Worm (Caenorhabditis elegans) whole organism, early embryonic: ENCODE results near the gene rpt-2.
"Not testable (repeated sequence)": the region's sequence is repeated elsewhere in the genome, so short reads cannot be mapped to it uniquely, and the experiment has no call there.

ENCODE experiments used
- B0310.2 ChIP-seq: sonication (generic microtip); optimal IDR thresholded peaks from 2 replicates; lab custom pipeline; 2016; ENCODE audit warnings: mild to moderate bottlenecking, missing genetic modification characterization, missing compliant biosample characterization
- F13C5.2 ChIP-seq: sonication (generic microtip); optimal IDR thresholded peaks from 2 replicates; lab custom pipeline; 2017; ENCODE audit warnings: mild to moderate bottlenecking, missing genetic modification characterization, inconsistent platforms, missing compliant biosample characterization
- aly-1 ChIP-seq: sonication (generic microtip); optimal IDR thresholded peaks from 2 replicates; lab custom pipeline; 2016; ENCODE audit warnings: missing genetic modification characterization, missing compliant biosample characterization
- ama-1 ChIP-seq: fragments of 150-350 bp; optimal IDR thresholded peaks from 2 replicates; lab custom pipeline; 2014
- ceh-13 ChIP-seq: fragments of 200-800 bp; sonication (Bioruptor generic); optimal IDR thresholded peaks from 2 replicates; lab custom pipeline; 2018; ENCODE audit warnings: mild to moderate bottlenecking, missing genetic modification characterization, missing compliant biosample characterization
- ceh-36 ChIP-seq: sonication (generic microtip); optimal IDR thresholded peaks from 2 replicates; lab custom pipeline; 2016; ENCODE audit warnings: missing genetic modification characterization, inconsistent platforms, missing compliant biosample characterization
- ets-7 ChIP-seq: sonication (generic microtip); optimal IDR thresholded peaks from 2 replicates; lab custom pipeline; 2016; ENCODE audit warnings: missing genotype, missing genetic modification characterization, missing compliant biosample characterization
- flt-1 ChIP-seq: fragments of 200-800 bp; sonication (Bioruptor generic); IDR thresholded peaks from 2 replicates; pipeline ENCODE4 v1.3.6; 2022; ENCODE audit warnings: missing genetic modification characterization, missing compliant biosample characterization
- hmbx-1 ChIP-seq: sonication (generic microtip); optimal IDR thresholded peaks from 2 replicates; lab custom pipeline; 2016; ENCODE audit warnings: mild to moderate bottlenecking, missing genetic modification characterization, missing compliant biosample characterization
- hmg-4 ChIP-seq: fragments of 200-800 bp; sonication (Bioruptor generic); optimal IDR thresholded peaks from 2 replicates; lab custom pipeline; 2018; ENCODE audit warnings: mild to moderate bottlenecking, missing genetic modification characterization, missing compliant biosample characterization
- hnd-1 ChIP-seq: sonication (generic microtip); optimal IDR thresholded peaks from 2 replicates; lab custom pipeline; 2016; ENCODE audit warnings: missing genetic modification characterization, missing compliant biosample characterization
- pes-1 ChIP-seq: fragments of 200-800 bp; sonication (Bioruptor generic); IDR thresholded peaks from 2 replicates; pipeline ENCODE4 v1.3.6; 2022; ENCODE audit warnings: missing genetic modification reagents, missing genetic modification characterization, missing compliant biosample characterization
- scrt-1 ChIP-seq: fragments of 200-800 bp; sonication (Bioruptor generic); IDR thresholded peaks from 2 replicates; pipeline ENCODE4 v1.3.6; 2022; ENCODE audit warnings: missing genetic modification characterization, missing compliant biosample characterization
- sea-1 ChIP-seq: fragments of 200-800 bp; sonication (Bioruptor generic); conservative IDR thresholded peaks from 2 replicates; pipeline ENCODE4 v1.3.6; 2022; ENCODE audit warnings: missing genetic modification characterization, missing compliant biosample characterization
- tbx-11 ChIP-seq: fragments of 200-800 bp; sonication (Bioruptor generic); IDR thresholded peaks from 2 replicates; pipeline ENCODE4 v1.3.6; 2022; ENCODE audit warnings: missing genetic modification characterization, missing compliant biosample characterization
- tbx-37 ChIP-seq: fragments of 200-800 bp; sonication (Bioruptor generic); conservative IDR thresholded peaks from 2 replicates; pipeline ENCODE4 v1.3.6; 2022; ENCODE audit warnings: missing genetic modification reagents, missing genetic modification characterization, missing compliant biosample characterization
- tra-4 ChIP-seq: sonication (generic microtip); optimal IDR thresholded peaks from 2 replicates; lab custom pipeline; 2017; ENCODE audit warnings: missing genetic modification characterization, missing compliant biosample characterization

The rpt-2 gene

DNA sequence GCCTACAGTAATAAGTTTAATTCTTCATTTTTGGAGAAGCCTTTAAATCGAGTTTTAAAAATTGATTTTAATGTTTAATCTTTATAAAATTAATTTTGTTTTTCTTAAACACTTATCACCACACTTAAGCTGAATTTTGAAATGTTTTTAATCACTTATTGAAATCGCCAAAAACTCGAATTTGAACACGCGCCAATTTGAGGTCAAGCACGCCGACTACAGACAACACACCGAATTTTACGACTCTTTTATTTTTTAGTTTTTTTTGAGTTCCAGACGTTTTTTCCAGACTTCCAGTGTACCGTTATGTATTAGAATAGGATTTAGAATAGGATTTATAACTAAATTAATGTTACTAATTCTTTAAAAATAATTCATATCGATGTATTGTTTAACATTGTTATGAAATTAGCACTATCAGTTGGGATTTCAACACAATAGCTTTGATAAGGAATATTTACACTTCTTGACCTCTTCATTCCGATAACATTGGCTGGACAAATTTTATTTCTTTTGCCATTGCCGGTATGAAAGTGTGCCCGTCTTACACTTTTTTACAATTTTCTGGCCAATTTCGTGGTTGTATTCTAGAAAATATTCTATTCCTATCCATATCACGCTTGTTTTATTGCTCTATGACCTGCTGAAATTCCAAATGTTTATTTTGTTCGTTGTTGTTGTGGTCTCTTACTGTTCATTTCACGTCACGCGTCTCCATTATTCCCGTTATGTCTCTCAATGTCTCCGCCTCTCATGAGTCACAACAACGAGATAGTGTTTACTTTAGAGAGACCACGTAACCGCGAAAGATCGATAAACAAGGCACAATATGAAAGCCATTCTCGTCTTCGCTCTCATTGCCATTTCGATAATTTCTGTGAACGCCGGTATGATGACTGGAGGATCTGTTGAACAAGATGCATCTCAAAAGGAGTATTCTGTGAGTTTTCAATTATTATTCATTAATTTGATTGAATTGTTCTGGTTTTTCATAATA lies 26.1 kb upstream of the rpt-2 start, which contains the start of gene cpi-2:
cpi-2 (plus strand) TSS at position 788 of the 997 bp plus-strand sequence.
- TF ChIP-seq F13C5.2, result peak; percentile 56
- no peak for TF ChIP-seq ama-1 (lab: Kevin White, UChicago)
- TF ChIP-seq B0310.2 (tag; lab: Kevin White, UChicago), result no peak
- no peak for TF ChIP-seq tra-4

DNA sequence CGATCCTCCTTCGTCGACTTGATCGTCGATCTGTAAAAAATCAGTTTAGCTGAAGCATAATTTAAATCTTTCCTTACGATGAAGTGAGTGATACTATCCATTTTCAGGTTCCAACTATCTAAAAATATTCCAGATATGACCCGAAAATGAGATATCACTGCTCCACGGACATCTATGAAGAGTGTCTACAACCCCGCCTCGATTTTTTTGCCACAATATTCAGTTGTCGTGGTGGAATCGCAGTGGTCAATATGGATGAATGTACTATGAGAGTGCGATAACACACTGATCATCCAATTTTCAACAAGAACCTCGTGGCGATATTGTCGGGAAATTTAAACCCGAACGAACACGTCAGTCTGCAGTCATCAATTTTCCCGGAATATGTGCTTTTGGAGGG lies 23.9 kb upstream of the rpt-2 start, which contains the start of gene R01B10.2:
R01B10.2 (minus strand) TSS at position 101 of the 400 bp plus-strand sequence.
- TF ChIP-seq hmbx-1 (tag; lab: Kevin White, UChicago), result no peak
- no peak for TF ChIP-seq B0310.2 (tag; lab: Kevin White, UChicago)
- no peak for TF ChIP-seq ets-7 (tag; lab: Kevin White, UChicago)
- no peak for TF ChIP-seq flt-1
- TF ChIP-seq tra-4, result no peak
- TF ChIP-seq hnd-1 (tag; lab: Kevin White, UChicago), result no peak
- no peak for TF ChIP-seq ceh-36 (tag; lab: Kevin White, UChicago)
- TF ChIP-seq tbx-37 (GFP tag; lab: Robert Waterston, UW), result no peak
- no peak for TF ChIP-seq aly-1 (tag; lab: Kevin White, UChicago)
- TF ChIP-seq hmg-4, result no peak

DNA sequence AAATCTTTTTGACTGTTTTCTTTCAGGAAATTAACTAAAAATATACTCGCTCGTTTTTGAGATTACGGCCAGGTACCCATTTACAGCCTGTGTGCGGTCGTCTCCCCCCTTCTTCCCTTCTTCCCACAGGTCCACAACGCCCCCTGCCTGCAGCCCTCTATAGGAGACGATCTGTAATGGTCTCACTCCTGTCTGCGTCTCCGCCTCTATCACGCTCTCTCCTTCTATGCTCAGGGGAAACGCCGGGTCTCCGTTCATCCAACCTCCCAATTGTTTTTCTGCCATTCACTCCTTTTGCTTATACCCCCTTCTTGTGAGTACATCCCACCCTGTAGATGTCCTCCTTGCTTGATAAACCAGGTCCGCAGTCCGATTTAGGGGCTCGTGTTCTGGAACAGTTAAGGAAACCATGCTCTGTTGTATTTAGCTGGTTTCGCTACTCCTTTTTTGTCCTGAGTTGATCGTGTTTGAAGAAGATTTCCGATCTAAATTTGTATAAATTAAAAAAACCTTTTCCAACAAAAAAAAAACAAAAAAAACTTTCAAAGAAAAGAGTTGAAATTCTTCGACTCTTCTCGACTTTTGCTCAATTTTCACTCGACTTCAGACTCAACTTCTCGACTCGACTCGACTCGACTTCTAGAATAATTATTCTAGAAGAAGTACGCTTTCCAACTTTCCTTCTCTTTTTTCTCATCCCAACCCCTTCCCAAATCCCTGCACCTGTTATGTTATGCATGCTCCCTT lies 21.1 kb upstream of the rpt-2 start, which contains the start of gene F29G9.1:
F29G9.1 (plus strand) TSS at position 697 of the 747 bp plus-strand sequence.
- not testable (repeated sequence) for TF ChIP-seq aly-1 (tag; lab: Kevin White, UChicago); ama-1 (lab: Kevin White, UChicago); sea-1 (GFP tag; lab: Robert Waterston, UW)

DNA sequence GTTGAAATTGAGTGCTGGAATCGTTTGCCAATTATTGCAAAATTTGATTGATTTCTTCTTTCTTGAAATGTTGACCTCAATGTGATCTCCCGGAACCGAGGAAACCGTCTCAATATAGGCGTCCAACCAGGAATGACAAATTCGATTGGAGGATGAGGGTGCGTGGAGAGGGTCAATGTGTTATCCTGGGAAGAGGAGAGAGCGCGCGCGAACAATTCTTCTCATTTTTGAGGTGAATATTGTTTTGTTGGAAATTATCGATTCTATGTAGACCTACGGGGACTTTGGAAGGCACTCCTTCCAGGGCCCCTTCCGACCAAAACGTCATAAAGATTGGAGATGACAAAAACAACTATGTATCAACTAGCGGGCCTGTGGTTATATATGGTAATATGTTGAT lies 19.1 kb upstream of the rpt-2 start:
- no peak for TF ChIP-seq pes-1 (GFP tag; lab: Robert Waterston, UW)
- TF ChIP-seq sea-1 (GFP tag; lab: Robert Waterston, UW), result no peak
- no peak for TF ChIP-seq tra-4
- TF ChIP-seq ceh-36 (tag; lab: Kevin White, UChicago), result no peak
- no peak for TF ChIP-seq tbx-37 (GFP tag; lab: Robert Waterston, UW)
- no peak for TF ChIP-seq tbx-11 (GFP tag; lab: Robert Waterston, UW)
- TF ChIP-seq ceh-13 (GFP tag; lab: Kevin White, UChicago), result no peak

DNA sequence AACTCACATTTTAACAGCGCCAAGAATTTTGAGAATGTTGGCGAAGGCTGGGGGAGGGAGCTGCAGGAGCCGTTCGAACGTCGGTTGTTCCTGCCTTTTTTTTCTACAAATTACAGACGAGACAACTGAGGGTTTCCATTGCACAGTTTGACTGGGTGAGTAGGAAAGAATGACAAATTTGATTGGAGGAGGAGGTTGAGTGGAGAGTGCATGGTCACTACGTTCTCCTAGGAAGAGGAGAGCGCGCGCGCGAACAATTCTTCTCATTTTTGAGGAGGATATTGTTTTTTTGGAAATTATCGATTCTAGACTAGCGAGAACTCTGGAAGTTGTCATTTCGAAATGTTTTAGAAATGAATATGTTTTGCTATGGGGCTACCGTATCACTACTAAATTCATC lies 17.2 kb upstream of the rpt-2 start, which contains the start of gene dhs-17:
dhs-17 (minus strand) TSS at position 101 of the 400 bp plus-strand sequence.
- TF ChIP-seq flt-1 (no peak), tbx-11 (GFP tag; lab: Robert Waterston, UW) (no peak), F13C5.2 (no peak), ets-7 (tag; lab: Kevin White, UChicago) (no peak), B0310.2 (tag; lab: Kevin White, UChicago) (no peak), ceh-36 (tag; lab: Kevin White, UChicago) (no peak), pes-1 (GFP tag; lab: Robert Waterston, UW) (no peak), aly-1 (tag; lab: Kevin White, UChicago) (no peak), tra-4 (no peak), ama-1 (lab: Kevin White, UChicago) (no peak), tbx-37 (GFP tag; lab: Robert Waterston, UW) (no peak), scrt-1 (GFP tag; lab: Robert Waterston, UW) (no peak)

ce11 chrV:6033512-6033911 lies 16.0 kb upstream of the rpt-2 start:
- TF ChIP-seq scrt-1 (GFP tag; lab: Robert Waterston, UW), result no peak
- no peak for TF ChIP-seq hmbx-1 (tag; lab: Kevin White, UChicago)
- TF ChIP-seq hnd-1 (tag; lab: Kevin White, UChicago), result no peak
- TF ChIP-seq tbx-37 (GFP tag; lab: Robert Waterston, UW), result no peak
- no peak for TF ChIP-seq tbx-11 (GFP tag; lab: Robert Waterston, UW)
- no peak for TF ChIP-seq ama-1 (lab: Kevin White, UChicago)
- TF ChIP-seq tra-4, result no peak
- TF ChIP-seq F13C5.2, result no peak

DNA sequence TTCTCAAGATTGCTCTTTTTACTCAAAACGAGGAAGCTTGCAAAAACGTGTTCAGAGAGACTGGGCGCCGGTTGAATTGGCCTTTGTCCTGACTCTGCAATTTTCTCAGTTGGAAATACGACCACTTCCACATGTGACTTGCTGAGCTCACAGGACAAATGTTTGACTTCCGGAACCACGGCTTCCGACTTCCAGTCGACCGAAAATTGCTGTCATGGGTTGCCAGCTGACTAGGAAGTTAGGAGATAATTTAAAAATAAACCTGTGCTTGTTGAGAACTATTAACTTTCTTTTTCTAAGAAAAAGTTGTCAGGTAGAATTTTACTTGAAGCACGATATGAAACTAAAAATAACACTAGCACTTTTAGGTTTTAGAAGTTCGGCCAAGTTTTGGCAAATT lies 14.1 kb upstream of the rpt-2 start:
- TF ChIP-seq tbx-11 (GFP tag; lab: Robert Waterston, UW), result no peak
- no peak for TF ChIP-seq hmbx-1 (tag; lab: Kevin White, UChicago)
- no peak for TF ChIP-seq ceh-13 (GFP tag; lab: Kevin White, UChicago)
- TF ChIP-seq ceh-36 (tag; lab: Kevin White, UChicago), result no peak
- TF ChIP-seq hnd-1 (tag; lab: Kevin White, UChicago), result no peak
- TF ChIP-seq flt-1, result no peak
- TF ChIP-seq tra-4, result no peak
- TF ChIP-seq scrt-1 (GFP tag; lab: Robert Waterston, UW), result no peak
- TF ChIP-seq B0310.2 (tag; lab: Kevin White, UChicago), result no peak
- no peak for TF ChIP-seq tbx-37 (GFP tag; lab: Robert Waterston, UW)
- no peak for TF ChIP-seq sea-1 (GFP tag; lab: Robert Waterston, UW)
- no peak for TF ChIP-seq aly-1 (tag; lab: Kevin White, UChicago)
